Worm (Caenorhabditis elegans) whole organism, mixed stage, embryonic: ENCODE measurements around the gene lgc-16.
A peak's percentile ranks its signal among the peaks of the same experiment; 100 is the strongest.

ENCODE experiments used
- blmp-1 ChIP-seq: fragments of 150-350 bp; optimal IDR thresholded peaks from 2 replicates; lab custom pipeline; 2014; ENCODE audit warnings: missing biosample characterization, missing genetic modification characterization
- ceh-43 ChIP-seq: fragments of 200-800 bp; sonication (Bioruptor generic); optimal IDR thresholded peaks from 2 replicates; lab custom pipeline; 2018; ENCODE audit warnings: mild to moderate bottlenecking, missing genetic modification characterization, moderate library complexity, missing compliant biosample characterization
- lsy-2 ChIP-seq: fragments of 150-350 bp; optimal IDR thresholded peaks from 2 replicates; lab custom pipeline; 2014; ENCODE audit warnings: missing biosample characterization, missing genetic modification characterization
- nhr-12 ChIP-seq: fragments of 150-350 bp; optimal IDR thresholded peaks from 2 replicates; lab custom pipeline; 2014; ENCODE audit warnings: missing biosample characterization, missing genetic modification characterization
- nhr-28 ChIP-seq: fragments of 150-350 bp; optimal IDR thresholded peaks from 2 replicates; lab custom pipeline; 2014; ENCODE audit warnings: missing biosample characterization, missing genetic modification characterization
- nhr-76 ChIP-seq: sonication (generic microtip); optimal IDR thresholded peaks from 2 replicates; lab custom pipeline; 2017; ENCODE audit warnings: missing biosample characterization, missing genetic modification characterization
- pha-4 ChIP-seq: fragments of 150-350 bp; optimal IDR thresholded peaks from 2 replicates; lab custom pipeline; 2018; ENCODE audit warnings: missing biosample characterization, missing genetic modification reagents, missing genetic modification characterization
- snpc-4 ChIP-seq: fragments of 150-350 bp; optimal IDR thresholded peaks from 2 replicates; lab custom pipeline; 2014; ENCODE audit warnings: missing biosample characterization, missing genetic modification characterization
- unc-62 ChIP-seq: fragments of 150-350 bp; optimal IDR thresholded peaks from 2 replicates; lab custom pipeline; 2014; ENCODE audit warnings: missing biosample characterization, missing genetic modification reagents, missing genetic modification characterization
- ztf-11 ChIP-seq: fragments of 150-350 bp; optimal IDR thresholded peaks from 2 replicates; lab custom pipeline; 2014; ENCODE audit warnings: missing biosample characterization, missing genetic modification characterization

DNA sequence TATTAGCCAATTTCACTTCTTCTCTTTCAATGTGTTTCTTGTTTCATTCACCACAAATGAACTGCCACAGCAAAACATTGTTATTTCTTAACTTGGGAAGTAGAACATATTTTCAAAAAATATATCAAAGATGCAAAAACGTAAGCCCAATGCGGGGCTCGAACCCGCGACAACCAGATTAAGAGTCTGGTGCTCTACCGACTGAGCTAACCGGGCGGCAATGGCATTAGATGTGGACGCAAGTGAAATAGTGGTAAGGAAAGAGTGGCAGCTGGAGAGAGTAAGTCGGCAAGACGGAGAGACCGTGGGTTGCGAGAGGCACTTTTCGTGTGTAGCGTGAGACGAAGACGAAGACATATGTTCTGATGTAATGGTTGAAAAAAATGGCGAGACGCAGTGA lies 12.4 kb upstream of the lgc-16 start:
- TF ChIP-seq snpc-4 (tag; lab: Kevin White, UChicago): no peak
- peak; percentile 83 for TF ChIP-seq ztf-11 (tag; lab: Kevin White, UChicago)
- peak; percentile 94 for TF ChIP-seq ceh-43 (GFP tag; lab: Kevin White, UChicago)
- TF ChIP-seq unc-62: peak; percentile 71
- peak; percentile 75 for TF ChIP-seq nhr-28 (tag; lab: Kevin White, UChicago)
- peak; percentile 31 for TF ChIP-seq lsy-2 (tag; lab: Kevin White, UChicago)
- TF ChIP-seq pha-4 (tag; lab: Kevin White, UChicago): peak; percentile 79
- peak; percentile 70 for TF ChIP-seq nhr-12 (tag; lab: Kevin White, UChicago)
- no peak for TF ChIP-seq blmp-1 (tag; lab: Kevin White, UChicago)
- peak; percentile 77 for TF ChIP-seq nhr-76 (tag; lab: Kevin White, UChicago)
